Worm (Caenorhabditis elegans) whole organism, L4 larva: ENCODE results near the gene sek-4.

ENCODE experiments used
- F10B5.3 ChIP-seq: sonication (generic microtip); optimal IDR thresholded peaks from 2 replicates; lab custom pipeline; 2016; ENCODE audit warnings: mild to moderate bottlenecking, missing genetic modification characterization, missing compliant biosample characterization
- F26F4.8 ChIP-seq: fragments of 200-800 bp; sonication (Bioruptor generic); conservative IDR thresholded peaks from 2 replicates; pipeline ENCODE4 v1.3.6; 2022; ENCODE audit warnings: missing genetic modification characterization, missing compliant biosample characterization
- T26A8.4 ChIP-seq: fragments of 200-800 bp; sonication (Bioruptor generic); IDR thresholded peaks from 2 replicates; pipeline ENCODE4 v1.3.6; 2022; ENCODE audit warnings: missing genetic modification characterization, missing compliant biosample characterization
- Y48G9A.11 ChIP-seq: fragments of 200-800 bp; sonication (Bioruptor generic); IDR thresholded peaks from 2 replicates; pipeline ENCODE4 v1.3.6; 2022; ENCODE audit warnings: missing genetic modification reagents, missing genetic modification characterization, missing compliant biosample characterization
- Y5F2A.4 ChIP-seq: fragments of 200-800 bp; sonication (Bioruptor generic); optimal IDR thresholded peaks from 2 replicates; lab custom pipeline; 2018; ENCODE audit warnings: mild to moderate bottlenecking, missing genetic modification characterization, missing compliant biosample characterization
- Y75B8A.6 ChIP-seq: fragments of 200-800 bp; sonication (Bioruptor generic); IDR thresholded peaks from 2 replicates; pipeline ENCODE4 v1.3.6; 2022; ENCODE audit warnings: missing genetic modification reagents, missing genetic modification characterization, missing compliant biosample characterization
- ZK337.2 ChIP-seq: fragments of 200-800 bp; sonication (Bioruptor generic); IDR thresholded peaks from 2 replicates; pipeline ENCODE4 v1.3.6; 2022; ENCODE audit warnings: missing genetic modification reagents, missing genetic modification characterization, missing compliant biosample characterization
- arid-1 ChIP-seq: fragments of 200-800 bp; sonication (Bioruptor generic); conservative IDR thresholded peaks from 2 replicates; pipeline ENCODE4 v1.3.6; 2022; ENCODE audit warnings: missing genetic modification reagents, missing genetic modification characterization, missing compliant biosample characterization
- attf-4 ChIP-seq: sonication (generic microtip); optimal IDR thresholded peaks from 3 replicates; lab custom pipeline; 2017; ENCODE audit warnings: missing biosample characterization, missing genetic modification characterization
- ceh-20 ChIP-seq: fragments of 200-800 bp; sonication (Bioruptor generic); IDR thresholded peaks from 2 replicates; pipeline ENCODE4 v1.3.6; 2022; ENCODE audit warnings: missing genetic modification reagents, missing genetic modification characterization, missing compliant biosample characterization
- ceh-44 ChIP-seq: fragments of 200-800 bp; sonication (Bioruptor generic); IDR thresholded peaks from 2 replicates; pipeline ENCODE4 v1.3.6; 2022; ENCODE audit warnings: missing genetic modification reagents, missing genetic modification characterization, missing compliant biosample characterization
- cey-2 ChIP-seq: sonication (generic microtip); optimal IDR thresholded peaks from 3 replicates; lab custom pipeline; 2017; ENCODE audit warnings: missing genetic modification characterization, mild to moderate bottlenecking, missing compliant biosample characterization, antibody characterized with exemption, borderline replicate concordance; ENCODE audit not compliant: insufficient read depth
- ctbp-1 ChIP-seq: fragments of 200-800 bp; sonication (Bioruptor generic); IDR thresholded peaks from 2 replicates; pipeline ENCODE4 v1.3.6; 2022; ENCODE audit warnings: missing genetic modification reagents, missing genetic modification characterization, missing compliant biosample characterization
- daf-12 ChIP-seq: fragments of 150-350 bp; optimal IDR thresholded peaks from 2 replicates; lab custom pipeline; 2014; ENCODE audit warnings: missing biosample characterization, missing genetic modification reagents, missing genetic modification characterization
- daf-16 ChIP-seq, 3 experiments: sonication (generic microtip); optimal IDR thresholded peaks; 2 replicates each; lab custom pipeline; 2016 to 2017; ENCODE audit warnings: missing genetic modification characterization in 3 of 3, missing genetic modification reagents in 3 of 3, mild to moderate bottlenecking in 2 of 3, missing compliant biosample characterization in 2 of 3, missing biosample characterization in 1 of 3, moderate library complexity in 1 of 3
- daf-8 ChIP-seq: fragments of 200-800 bp; sonication (Bioruptor generic); IDR thresholded peaks from 2 replicates; pipeline ENCODE4 v1.3.6; 2022; ENCODE audit warnings: missing genetic modification characterization, missing compliant biosample characterization
- dmd-6 ChIP-seq: fragments of 200-800 bp; sonication (Bioruptor generic); IDR thresholded peaks from 2 replicates; pipeline ENCODE4 v1.3.6; 2022; ENCODE audit warnings: missing genetic modification reagents, missing genetic modification characterization, missing compliant biosample characterization
- dmd-9 ChIP-seq: fragments of 200-800 bp; sonication (Bioruptor generic); IDR thresholded peaks from 2 replicates; pipeline ENCODE4 v1.3.6; 2022; ENCODE audit warnings: missing genetic modification reagents, missing genetic modification characterization, missing compliant biosample characterization
- egl-27 ChIP-seq: sonication (generic microtip); optimal IDR thresholded peaks from 3 replicates; lab custom pipeline; 2017; ENCODE audit warnings: missing biosample characterization, missing genetic modification reagents, missing genetic modification characterization
- egl-43 ChIP-seq: fragments of 200-800 bp; sonication (Bioruptor generic); IDR thresholded peaks from 2 replicates; pipeline ENCODE4 v1.3.6; 2022; ENCODE audit warnings: missing genetic modification reagents, missing genetic modification characterization, missing compliant biosample characterization
- fos-1 ChIP-seq: fragments of 150-350 bp; optimal IDR thresholded peaks from 2 replicates; lab custom pipeline; 2014; ENCODE audit warnings: missing biosample characterization, missing genetic modification characterization
- hif-1 ChIP-seq, 2 experiments: sonication (generic microtip); optimal IDR thresholded peaks; 2 replicates each; lab custom pipeline; 2016 to 2017; ENCODE audit warnings: missing compliant biosample characterization in 2 of 2, missing genetic modification characterization in 2 of 2, missing genetic modification reagents in 2 of 2, missing genotype in 2 of 2, mild to moderate bottlenecking in 1 of 2
- hlh-30 ChIP-seq: sonication (generic microtip); optimal IDR thresholded peaks from 2 replicates; lab custom pipeline; 2017; ENCODE audit warnings: antibody characterized with exemption, mild to moderate bottlenecking, missing genetic modification characterization, missing compliant biosample characterization; ENCODE audit not compliant: insufficient read depth
- hmg-1.1 ChIP-seq: fragments of 200-800 bp; sonication (Bioruptor generic); IDR thresholded peaks from 2 replicates; pipeline ENCODE4 v1.3.6; 2022; ENCODE audit warnings: missing genetic modification reagents, missing genetic modification characterization, missing compliant biosample characterization
- lim-7 ChIP-seq: fragments of 200-800 bp; sonication (Bioruptor generic); IDR thresholded peaks from 2 replicates; pipeline ENCODE4 v1.3.6; 2022; ENCODE audit warnings: missing genetic modification characterization, missing compliant biosample characterization
- lin-1 ChIP-seq: fragments of 200-800 bp; sonication (Bioruptor generic); IDR thresholded peaks from 2 replicates; pipeline ENCODE4 v1.3.6; 2022; ENCODE audit warnings: missing genetic modification reagents, missing genetic modification characterization, missing compliant biosample characterization
- madf-5 ChIP-seq, 2 experiments: fragments of 200-800 bp; sonication (Bioruptor generic); IDR thresholded peaks; 2 replicates each; pipeline ENCODE4 v1.3.6; 2022; ENCODE audit warnings: missing compliant biosample characterization in 2 of 2, missing genetic modification characterization in 2 of 2
- madf-9 ChIP-seq: fragments of 200-800 bp; sonication (Bioruptor generic); conservative IDR thresholded peaks from 2 replicates; pipeline ENCODE4 v1.3.6; 2022; ENCODE audit warnings: missing genetic modification reagents, missing genetic modification characterization, missing compliant biosample characterization
- mep-1 ChIP-seq: fragments of 150-350 bp; sonication (generic microtip); optimal IDR thresholded peaks from 3 replicates; lab custom pipeline; 2014; ENCODE audit warnings: missing biosample characterization, missing genetic modification characterization
- mxl-3 ChIP-seq: fragments of 200-800 bp; sonication (Bioruptor generic); optimal IDR thresholded peaks from 2 replicates; lab custom pipeline; 2018; ENCODE audit warnings: mild to moderate bottlenecking, missing genetic modification characterization, missing compliant biosample characterization
- nhr-11 ChIP-seq: fragments of 150-350 bp; optimal IDR thresholded peaks from 2 replicates; lab custom pipeline; 2014; ENCODE audit warnings: missing biosample characterization, missing genetic modification characterization
- nhr-111 ChIP-seq: fragments of 200-800 bp; sonication (Bioruptor generic); optimal IDR thresholded peaks from 2 replicates; lab custom pipeline; 2018; ENCODE audit warnings: mild to moderate bottlenecking, missing genetic modification characterization, missing compliant biosample characterization
- nhr-28 ChIP-seq: fragments of 150-350 bp; optimal IDR thresholded peaks from 2 replicates; lab custom pipeline; 2014; ENCODE audit warnings: missing biosample characterization, missing genetic modification characterization
- nhr-41 ChIP-seq: fragments of 200-800 bp; sonication (Bioruptor generic); IDR thresholded peaks from 2 replicates; pipeline ENCODE4 v1.3.6; 2022; ENCODE audit warnings: missing genetic modification reagents, missing genetic modification characterization, missing compliant biosample characterization
- nhr-42 ChIP-seq: fragments of 200-800 bp; sonication (Bioruptor generic); IDR thresholded peaks from 2 replicates; pipeline ENCODE4 v1.3.6; 2022; ENCODE audit warnings: missing genetic modification characterization, missing compliant biosample characterization
- nhr-6 ChIP-seq: fragments of 150-350 bp; optimal IDR thresholded peaks from 2 replicates; lab custom pipeline; 2014; ENCODE audit warnings: missing biosample characterization, missing genetic modification characterization
- pha-4 ChIP-seq, 2 experiments: fragments of 150-350 bp in 1 of 2; fragments of 200-800 bp in 1 of 2; sonication (Bioruptor generic) in 1 of 2; IDR thresholded peaks in 1 of 2; optimal IDR thresholded peaks in 1 of 2; 2 replicates each; pipeline versions ENCODE4 v1.3.6 to Lab custom; 2014 to 2022; ENCODE audit warnings: missing genetic modification characterization in 2 of 2, missing genetic modification reagents in 2 of 2, missing biosample characterization in 1 of 2, missing compliant biosample characterization in 1 of 2
- php-3 ChIP-seq: fragments of 200-800 bp; sonication (Bioruptor generic); IDR thresholded peaks from 2 replicates; pipeline ENCODE4 v1.3.6; 2022; ENCODE audit warnings: missing genetic modification reagents, missing genetic modification characterization, missing compliant biosample characterization
- spr-1 ChIP-seq: sonication (generic microtip); optimal IDR thresholded peaks from 2 replicates; lab custom pipeline; 2016; ENCODE audit warnings: mild to moderate bottlenecking, missing genetic modification characterization, missing compliant biosample characterization
- spr-3 ChIP-seq: fragments of 200-800 bp; sonication (Bioruptor generic); optimal IDR thresholded peaks from 2 replicates; lab custom pipeline; 2018; ENCODE audit warnings: mild to moderate bottlenecking, missing genetic modification characterization, missing compliant biosample characterization
- tag-97 ChIP-seq: fragments of 200-800 bp; sonication (Bioruptor generic); IDR thresholded peaks from 2 replicates; pipeline ENCODE4 v1.3.6; 2022; ENCODE audit warnings: missing genetic modification characterization, missing compliant biosample characterization
- unc-130 ChIP-seq: sonication (generic microtip); optimal IDR thresholded peaks from 2 replicates; lab custom pipeline; 2016; ENCODE audit warnings: missing genetic modification reagents, missing genetic modification characterization, missing compliant biosample characterization
- unc-39 ChIP-seq: sonication (generic microtip); optimal IDR thresholded peaks from 2 replicates; lab custom pipeline; 2017; ENCODE audit warnings: missing biosample characterization, missing genetic modification characterization
- zag-1 ChIP-seq: fragments of 150-350 bp; optimal IDR thresholded peaks from 2 replicates; lab custom pipeline; 2014; ENCODE audit warnings: missing biosample characterization, missing genetic modification characterization
- zip-2 ChIP-seq: fragments of 150-350 bp; optimal IDR thresholded peaks from 2 replicates; lab custom pipeline; 2014; ENCODE audit warnings: missing biosample characterization, missing genetic modification characterization
- ztf-11 ChIP-seq: fragments of 150-350 bp; optimal IDR thresholded peaks from 2 replicates; lab custom pipeline; 2014; ENCODE audit warnings: missing biosample characterization, missing genetic modification characterization

The sek-4 gene

ce11 chrX:5406345-5406744 is 31.5 kb downstream of the sek-4 start, which contains the start of gene C03F11.4:
C03F11.4 (minus strand) TSS chrX:5406445.
- TF ChIP-seq nhr-11 (tag; lab: Kevin White, UChicago) (no peak), hlh-30 (no peak), ceh-20 (GFP tag; lab: Robert Waterston, UW) (no peak), lim-7 (no peak), T26A8.4 (GFP tag; lab: Robert Waterston, UW) (no peak), nhr-6 (tag; lab: Kevin White, UChicago) (no peak)
- TF ChIP-seq, all 104 proteins: peak for 0

ce11 chrX:5407271-5407670 is 32.4 kb downstream of the sek-4 start:
- no peak for TF ChIP-seq cey-2 (tag; lab: Kevin White, UChicago)
- peak; percentile 73 for TF ChIP-seq arid-1
- TF ChIP-seq attf-4 (tag; lab: Kevin White, UChicago), result no peak
- TF ChIP-seq ZK337.2 (GFP tag; lab: Robert Waterston, UW), result 0 out of 2 replicates have a peak, but pooled peaks have one; percentile 17
- no peak for TF ChIP-seq egl-27 (tag; lab: Kevin White, UChicago)
- TF ChIP-seq tag-97, result no peak
- peak; percentile 61 for TF ChIP-seq nhr-111 (GFP tag; lab: Kevin White, UChicago)
- 0 out of 2 replicates have a peak, but pooled peaks have one; percentile 74 for TF ChIP-seq T26A8.4 (GFP tag; lab: Robert Waterston, UW)
- TF ChIP-seq ceh-44 (GFP tag; lab: Robert Waterston, UW), result peak; percentile 68
- peak; percentile 84 for TF ChIP-seq egl-43
- TF ChIP-seq lim-7, result peak; percentile 82
- TF ChIP-seq ztf-11 (tag; lab: Kevin White, UChicago), result no peak
- peak; percentile 11 for TF ChIP-seq F10B5.3
- 0 out of 2 replicates have a peak, but pooled peaks have one; percentile 27 for TF ChIP-seq Y75B8A.6 (GFP tag; lab: Robert Waterston, UW)
- TF ChIP-seq pha-4 (GFP tag; IDR thresholded peaks at IDR 0.05; lab: Robert Waterston, UW), result no peak; the same call in 1 of the 2 replicates
- TF ChIP-seq pha-4 (tag; optimal IDR thresholded peaks at IDR 0.05; lab: Kevin White, UChicago), result no peak
- 0 out of 2 replicates have a peak, but pooled peaks have one; percentile 22 for TF ChIP-seq ceh-20 (GFP tag; lab: Robert Waterston, UW)
- peak; percentile 52 for TF ChIP-seq spr-3
- TF ChIP-seq lin-1, result 0 out of 2 replicates have a peak, but pooled peaks have one; percentile 30
- TF ChIP-seq nhr-42 (GFP tag; lab: Robert Waterston, UW), result 0 out of 2 replicates have a peak, but pooled peaks have one; percentile 27
- TF ChIP-seq nhr-11 (tag; lab: Kevin White, UChicago), result no peak
- no peak for TF ChIP-seq daf-12 (tag; lab: Kevin White, UChicago)
- 0 out of 2 replicates have a peak, but pooled peaks have one; percentile 52 for TF ChIP-seq F26F4.8 (GFP tag; lab: Robert Waterston, UW)
- no peak for TF ChIP-seq fos-1 (tag; lab: Kevin White, UChicago)
- TF ChIP-seq php-3, result peak; percentile 30; the same call in 1 of the 2 replicates
- TF ChIP-seq unc-130 (GFP tag; lab: Kevin White, UChicago), result peak; percentile 14
- TF ChIP-seq madf-5 (GFP tag; IDR thresholded peaks at IDR 0.05; lab: Robert Waterston, UW), result peak in 1 of 2 experiments; percentile 73; a peak in 1 of 4 replicates
- 0 out of 2 replicates have a peak, but pooled peaks have one; percentile 22 for TF ChIP-seq madf-9
- TF ChIP-seq dmd-9 (GFP tag; lab: Robert Waterston, UW), result peak; percentile 51; the same call in 1 of the 2 replicates
- peak; percentile 67; the same call in 1 of the 2 replicates for TF ChIP-seq nhr-41 (GFP tag; lab: Robert Waterston, UW)
- TF ChIP-seq zag-1, result no peak
- peak; percentile 9 for TF ChIP-seq Y5F2A.4 (GFP tag; lab: Kevin White, UChicago)
- TF ChIP-seq spr-1 (tag; lab: Kevin White, UChicago), result peak; percentile 28
- no peak for TF ChIP-seq zip-2 (tag; lab: Kevin White, UChicago)
- TF ChIP-seq hmg-1.1 (GFP tag; lab: Robert Waterston, UW), result peak; percentile 56
- TF ChIP-seq nhr-28 (tag; lab: Kevin White, UChicago), result no peak
- no peak for TF ChIP-seq daf-8 (GFP tag; lab: Robert Waterston, UW)
- no peak for TF ChIP-seq mxl-3 (GFP tag; lab: Kevin White, UChicago)
- peak; percentile 27; the same call in 1 of the 2 replicates for TF ChIP-seq dmd-6
- TF ChIP-seq daf-16 (GFP tag; optimal IDR thresholded peaks at IDR 0.05; lab: Kevin White, UChicago), result peak in 1 of 2 experiments; percentile 50
- TF ChIP-seq daf-16 (tag; optimal IDR thresholded peaks at IDR 0.05; lab: Kevin White, UChicago), result peak; percentile 25
- no peak for TF ChIP-seq mep-1 (tag; lab: Kevin White, UChicago)
- TF ChIP-seq Y48G9A.11 (GFP tag; lab: Robert Waterston, UW), result peak; percentile 33; the same call in 1 of the 2 replicates
- 0 out of 2 replicates have a peak, but pooled peaks have one; percentile 41 for TF ChIP-seq ctbp-1 (GFP tag; lab: Robert Waterston, UW)
- no peak for TF ChIP-seq hif-1 (tag; optimal IDR thresholded peaks at IDR 0.05; lab: Kevin White, UChicago)
- no peak for TF ChIP-seq unc-39
